Fruit fly (Drosophila melanogaster) whole organism, embryonic: ENCODE results near the gene CG11085.

ENCODE experiments used
- Adf1 ChIP-seq: fragments of 200-800 bp; sonication (Bioruptor generic); IDR thresholded peaks from 2 replicates; pipeline ENCODE4 v1.3.6; 2022; ENCODE audit warnings: missing biosample characterization, missing genetic modification characterization
- Bgb ChIP-seq: fragments of 200-800 bp; sonication (Bioruptor generic); IDR thresholded peaks from 2 replicates; pipeline ENCODE4 v1.3.6; 2022; ENCODE audit warnings: missing biosample characterization, missing genetic modification characterization; ENCODE audit not compliant: partially characterized antibody
- Bteb2 ChIP-seq: fragments of 200-800 bp; sonication (Bioruptor generic); optimal IDR thresholded peaks from 2 replicates; lab custom pipeline; 2016; ENCODE audit warnings: missing biosample characterization, missing genetic modification characterization
- CG10147 ChIP-seq: fragments of 200-800 bp; sonication (Bioruptor generic); optimal IDR thresholded peaks from 2 replicates; lab custom pipeline; 2019; ENCODE audit warnings: missing biosample characterization, mild to moderate bottlenecking, missing genetic modification characterization, moderate library complexity
- CG10274 ChIP-seq: fragments of 200-800 bp; sonication (Bioruptor generic); optimal IDR thresholded peaks from 3 replicates; lab custom pipeline; 2017; ENCODE audit warnings: missing biosample characterization, mild to moderate bottlenecking, missing genetic modification characterization
- CG10366 ChIP-seq: fragments of 200-800 bp; sonication (Bioruptor generic); IDR thresholded peaks from 2 replicates; pipeline ENCODE4 v1.3.6; 2022; ENCODE audit warnings: missing biosample characterization, missing genetic modification characterization
- CG12219 ChIP-seq: fragments of 200-800 bp; sonication (Bioruptor generic); optimal IDR thresholded peaks from 3 replicates; lab custom pipeline; 2018; ENCODE audit warnings: missing biosample characterization, mild to moderate bottlenecking, missing genetic modification characterization
- CG12299 ChIP-seq: fragments of 200-800 bp; sonication (Bioruptor generic); optimal IDR thresholded peaks from 2 replicates; lab custom pipeline; 2018; ENCODE audit warnings: missing biosample characterization, mild to moderate bottlenecking, missing genetic modification characterization
- CG12391 ChIP-seq: fragments of 200-800 bp; sonication (Bioruptor generic); optimal IDR thresholded peaks from 3 replicates; lab custom pipeline; 2018; ENCODE audit warnings: missing biosample characterization, mild to moderate bottlenecking, missing genetic modification characterization, moderate library complexity
- CG13424 ChIP-seq: fragments of 200-800 bp; sonication (Bioruptor generic); optimal IDR thresholded peaks from 2 replicates; lab custom pipeline; 2019; ENCODE audit warnings: missing biosample characterization, mild to moderate bottlenecking, missing genetic modification characterization, moderate library complexity
- CG14014 ChIP-seq: fragments of 200-800 bp; sonication (Bioruptor generic); IDR thresholded peaks from 2 replicates; pipeline ENCODE4 v1.3.6; 2022; ENCODE audit warnings: missing biosample characterization, missing genetic modification characterization
- CG14860 ChIP-seq: fragments of 200-800 bp; sonication (Bioruptor generic); IDR thresholded peaks from 3 replicates; pipeline ENCODE4 v1.3.6; 2022; ENCODE audit warnings: missing biosample characterization, missing genetic modification characterization; ENCODE audit not compliant: partially characterized antibody
- CG16815 ChIP-seq: fragments of 200-800 bp; sonication (Bioruptor generic); optimal IDR thresholded peaks from 3 replicates; lab custom pipeline; 2017; ENCODE audit warnings: missing biosample characterization, mild to moderate bottlenecking, missing genetic modification characterization
- CG17186 ChIP-seq: fragments of 200-800 bp; sonication (Bioruptor generic); optimal IDR thresholded peaks from 3 replicates; lab custom pipeline; 2017; ENCODE audit warnings: missing biosample characterization, missing genetic modification reagents, missing genetic modification characterization
- CG18262 ChIP-seq: fragments of 200-800 bp; optimal IDR thresholded peaks from 3 replicates; lab custom pipeline; 2019; ENCODE audit warnings: missing biosample characterization, mild to moderate bottlenecking, missing genetic modification characterization, moderate library complexity
- CG2116 ChIP-seq: fragments of 200-800 bp; sonication (Bioruptor generic); optimal IDR thresholded peaks from 3 replicates; lab custom pipeline; 2018; ENCODE audit warnings: missing biosample characterization, mild to moderate bottlenecking, missing genetic modification characterization
- CG3281 ChIP-seq: fragments of 200-800 bp; sonication (Bioruptor generic); optimal IDR thresholded peaks from 3 replicates; lab custom pipeline; 2017; ENCODE audit warnings: missing biosample characterization, mild to moderate bottlenecking, missing genetic modification characterization
- CG4404 ChIP-seq: fragments of 200-800 bp; sonication (Bioruptor generic); IDR thresholded peaks from 2 replicates; pipeline ENCODE4 v1.3.6; 2022; ENCODE audit warnings: missing biosample characterization, missing genetic modification characterization
- CG7271 ChIP-seq: fragments of 200-800 bp; sonication (Bioruptor generic); optimal IDR thresholded peaks from 2 replicates; lab custom pipeline; 2018; ENCODE audit warnings: missing biosample characterization, mild to moderate bottlenecking, missing genetic modification characterization, moderate library complexity
- CG7372 ChIP-seq: fragments of 200-800 bp; sonication (Bioruptor generic); IDR thresholded peaks from 2 replicates; pipeline ENCODE4 v1.3.6; 2022; ENCODE audit warnings: missing biosample characterization, missing genetic modification characterization
- CG7786 ChIP-seq: fragments of 200-800 bp; sonication (Bioruptor generic); optimal IDR thresholded peaks from 2 replicates; lab custom pipeline; 2016; ENCODE audit warnings: missing biosample characterization, missing genetic modification characterization
- Chrac-16 ChIP-seq: fragments of 200-800 bp; sonication (Bioruptor generic); optimal IDR thresholded peaks from 3 replicates; lab custom pipeline; 2016; ENCODE audit warnings: missing biosample characterization, missing genetic modification characterization
- Drgx ChIP-seq: fragments of 200-800 bp; sonication (Bioruptor generic); IDR thresholded peaks from 2 replicates; pipeline ENCODE4 v1.3.6; 2022; ENCODE audit warnings: missing biosample characterization, missing genetic modification characterization
- Eip74EF ChIP-seq, 2 experiments: fragments of 200-800 bp in 1 of 2; fragments of >200 bp in 1 of 2; sonication (Bioruptor generic) in 1 of 2; optimal IDR thresholded peaks; 2 replicates each; lab custom pipeline; 2017 to 2019; ENCODE audit warnings: missing biosample characterization in 2 of 2, missing genetic modification characterization in 2 of 2, mild to moderate bottlenecking in 1 of 2, moderate library complexity in 1 of 2
- Med ChIP-seq: fragments of 200-800 bp; sonication (Bioruptor generic); peaks from one replicate; lab custom pipeline; 2016; ENCODE audit warnings: missing biosample characterization, missing genetic modification characterization, mild to moderate bottlenecking, inconsistent platforms, moderate library complexity
- Meics ChIP-seq: fragments of 200-800 bp; sonication (Bioruptor generic); optimal IDR thresholded peaks from 2 replicates; lab custom pipeline; 2017; ENCODE audit warnings: missing biosample characterization, mild to moderate bottlenecking, missing genetic modification characterization
- NC2β ChIP-seq: fragments of 200-800 bp; sonication (Bioruptor generic); optimal IDR thresholded peaks from 2 replicates; lab custom pipeline; 2016; ENCODE audit warnings: missing biosample characterization, missing genetic modification characterization
- Nf-YB ChIP-seq: fragments of 200-800 bp; sonication (Bioruptor generic); optimal IDR thresholded peaks from 3 replicates; lab custom pipeline; 2019; ENCODE audit warnings: missing biosample characterization, mild to moderate bottlenecking, missing genetic modification characterization, moderate library complexity
- Pdp1 ChIP-seq, 2 experiments: fragments of 200-800 bp; sonication (Bioruptor generic); optimal IDR thresholded peaks; 3 replicates each; lab custom pipeline; 2016; ENCODE audit warnings: missing biosample characterization in 2 of 2, missing genetic modification characterization in 2 of 2, mild to moderate bottlenecking in 1 of 2, moderate library complexity in 1 of 2
- YL-1 ChIP-seq: fragments of 200-800 bp; sonication (Bioruptor generic); optimal IDR thresholded peaks from 3 replicates; lab custom pipeline; 2017; ENCODE audit warnings: missing biosample characterization, mild to moderate bottlenecking, missing genetic modification characterization
- ato ChIP-seq: fragments of 200-800 bp; sonication (Bioruptor generic); IDR thresholded peaks from 2 replicates; pipeline ENCODE4 v1.3.6; 2022; ENCODE audit warnings: missing biosample characterization, missing genetic modification characterization; ENCODE audit not compliant: partially characterized antibody
- eve ChIP-seq, 2 experiments: fragments of >200 bp; optimal IDR thresholded peaks; 2 replicates each; lab custom pipeline; 2017; ENCODE audit warnings: missing biosample characterization in 2 of 2, missing genetic modification characterization in 2 of 2
- ftz-f1 ChIP-seq: fragments of 200-800 bp; sonication (Bioruptor generic); optimal IDR thresholded peaks from 2 replicates; lab custom pipeline; 2016; ENCODE audit warnings: missing biosample characterization, missing genetic modification characterization
- gcm2 ChIP-seq: fragments of 200-800 bp; sonication (Bioruptor generic); optimal IDR thresholded peaks from 2 replicates; lab custom pipeline; 2016; ENCODE audit warnings: missing biosample characterization, missing genetic modification characterization
- gro ChIP-seq: fragments of 200-800 bp; sonication (Bioruptor generic); optimal IDR thresholded peaks from 2 replicates; lab custom pipeline; 2016; ENCODE audit warnings: missing biosample characterization, missing genetic modification characterization
- gsb ChIP-seq: fragments of 200-800 bp; sonication (Bioruptor generic); IDR thresholded peaks from 2 replicates; pipeline ENCODE4 v1.3.6; 2022; ENCODE audit warnings: missing biosample characterization, missing genetic modification characterization
- jumu ChIP-seq: fragments of 200-800 bp; sonication (Bioruptor generic); optimal IDR thresholded peaks from 3 replicates; lab custom pipeline; 2016; ENCODE audit warnings: missing biosample characterization, missing genetic modification characterization
- knrl ChIP-seq: fragments of 200-800 bp; sonication (Bioruptor generic); IDR thresholded peaks from 3 replicates; pipeline ENCODE4 v1.3.6; 2022; ENCODE audit warnings: missing biosample characterization, missing genetic modification characterization; ENCODE audit not compliant: partially characterized antibody
- pita ChIP-seq: fragments of 200-800 bp; sonication (Bioruptor generic); optimal IDR thresholded peaks from 2 replicates; lab custom pipeline; 2017; ENCODE audit warnings: missing biosample characterization, mild to moderate bottlenecking, missing genetic modification characterization
- pros ChIP-seq: fragments of 200-800 bp; sonication (Bioruptor generic); optimal IDR thresholded peaks from 3 replicates; lab custom pipeline; 2019; ENCODE audit warnings: missing biosample characterization, mild to moderate bottlenecking, missing genetic modification characterization, moderate library complexity
- slbo ChIP-seq: fragments of 200-800 bp; sonication (Bioruptor generic); IDR thresholded peaks from 2 replicates; pipeline ENCODE4 v1.3.6; 2022; ENCODE audit warnings: missing biosample characterization, missing genetic modification characterization
- slou ChIP-seq: fragments of 200-800 bp; sonication (Bioruptor generic); optimal IDR thresholded peaks from 3 replicates; lab custom pipeline; 2016; ENCODE audit warnings: missing biosample characterization, missing genetic modification characterization
- tna ChIP-seq: fragments of 200-800 bp; sonication (Bioruptor generic); IDR thresholded peaks from 2 replicates; pipeline ENCODE4 v1.3.6; 2022; ENCODE audit warnings: missing biosample characterization, missing genetic modification characterization; ENCODE audit not compliant: partially characterized antibody
- tx ChIP-seq: fragments of 200-800 bp; sonication (Bioruptor generic); optimal IDR thresholded peaks from 2 replicates; lab custom pipeline; 2016; ENCODE audit warnings: missing biosample characterization, missing genetic modification characterization
- unc-4 ChIP-seq: fragments of 200-800 bp; sonication (Bioruptor generic); IDR thresholded peaks from 2 replicates; pipeline ENCODE4 v1.3.6; 2022; ENCODE audit warnings: missing biosample characterization, missing genetic modification characterization; ENCODE audit not compliant: partially characterized antibody
- usp ChIP-seq: fragments of >200 bp; optimal IDR thresholded peaks from 2 replicates; lab custom pipeline; 2017; ENCODE audit warnings: missing biosample characterization, missing genetic modification characterization
- z ChIP-seq: fragments of 200-800 bp; sonication (Bioruptor generic); IDR thresholded peaks from 3 replicates; pipeline ENCODE4 v1.3.6; 2022; ENCODE audit warnings: missing biosample characterization, missing genetic modification characterization
- zfh2 ChIP-seq: fragments of 200-800 bp; sonication (Bioruptor generic); optimal IDR thresholded peaks from 2 replicates; lab custom pipeline; 2016; ENCODE audit warnings: missing biosample characterization, missing genetic modification characterization

Gene CG11085

DNA sequence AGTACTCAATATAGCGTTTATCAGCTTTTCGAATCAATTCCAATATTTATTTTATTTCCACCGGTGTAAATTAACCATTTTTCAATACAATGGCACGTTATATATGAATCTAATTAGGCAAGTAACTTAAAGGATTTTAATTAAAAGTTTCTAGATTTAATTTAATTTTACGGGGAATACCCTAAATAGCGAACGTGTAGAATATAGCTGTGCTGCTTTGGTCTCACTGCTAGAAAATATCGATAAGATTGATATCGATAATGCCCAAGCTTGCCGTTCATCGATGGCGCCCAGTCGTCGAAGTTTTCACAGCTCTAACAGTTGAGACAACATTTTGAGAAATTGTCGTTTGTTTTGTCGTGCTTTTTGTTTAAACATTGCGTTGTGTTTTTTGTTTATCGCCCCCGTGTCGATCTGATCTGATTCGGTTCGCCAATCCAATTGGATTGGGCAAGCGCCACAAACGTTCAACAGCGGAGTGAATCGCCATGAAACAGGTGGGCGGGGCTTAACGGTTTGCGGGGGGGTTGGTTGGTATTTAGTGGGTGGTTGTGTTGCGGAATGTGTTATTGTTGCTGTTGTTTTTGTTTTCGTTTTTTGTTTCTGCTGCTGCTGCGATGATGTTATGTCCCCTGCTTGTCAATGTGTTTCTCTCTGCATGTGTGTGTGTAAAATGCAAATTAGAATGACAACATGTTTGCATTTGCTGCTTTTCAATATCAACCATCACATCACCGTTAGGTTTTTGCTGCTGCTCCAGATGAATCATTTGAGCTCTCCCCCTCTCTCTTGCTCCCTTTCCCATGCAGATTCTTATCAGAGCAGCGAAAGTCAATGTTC, 15.4 kb downstream of the CG11085 start, which contains the start of gene Tomosyn (continued):
- TF ChIP-seq slbo (GFP tag; lab: Robert Waterston, UW) (no peak), Nf-YB (GFP tag; lab: Kevin White, UChicago) (peak; percentile 37), Eip74EF (GFP tag; optimal IDR thresholded peaks at IDR 0.05; lab: Kevin White, UChicago) (no peak), Bgb (GFP tag; lab: Robert Waterston, UW) (peak; percentile 84), eve (GFP tag; optimal IDR thresholded peaks at IDR 0.05; lab: Kevin White, UChicago) (no peak), Chrac-16 (peak; percentile 7), CG14014 (GFP tag; lab: Robert Waterston, UW) (0 out of 2 replicates have a peak, but pooled peaks have one; percentile 14), tna (GFP tag; lab: Robert Waterston, UW) (peak; percentile 54; the same call in 1 of the 2 replicates), CG7786 (no peak), NC2β (peak; percentile 52), CG3281 (no peak), slou (GFP tag; lab: Kevin White, UChicago) (no peak), zfh2 (GFP tag; lab: Kevin White, UChicago) (peak; percentile 46), CG7271 (tag; lab: Kevin White, UChicago) (no peak), CG13424 (tag; lab: Kevin White, UChicago) (peak; percentile 49), CG14860 (GFP tag; lab: Robert Waterston, UW) (peak; percentile 71), CG2116 (peak; percentile 66), gro (GFP tag; lab: Kevin White, UChicago) (no peak), jumu (peak; percentile 16), usp (GFP tag; lab: Kevin White, UChicago) (no peak), CG10366 (GFP tag; lab: Robert Waterston, UW) (0 out of 2 replicates have a peak, but pooled peaks have one; percentile 11), tx (GFP tag; lab: Kevin White, UChicago) (no peak), CG12299 (tag; lab: Kevin White, UChicago) (peak; percentile 26), pita (GFP tag; lab: Kevin White, UChicago) (no peak), CG4404 (GFP tag; lab: Robert Waterston, UW) (no peak), CG10274 (GFP tag; lab: Kevin White, UChicago) (no peak), ato (GFP tag; lab: Robert Waterston, UW) (peak; percentile 67), CG10147 (peak; percentile 12), CG17186 (no peak), z (GFP tag; lab: Robert Waterston, UW) (no peak), Adf1 (GFP tag; lab: Robert Waterston, UW) (no peak), YL-1 (GFP tag; lab: Kevin White, UChicago) (peak; percentile 34), Drgx (GFP tag; lab: Robert Waterston, UW) (no peak), Pdp1 (GFP tag; optimal IDR thresholded peaks at IDR 0.05; lab: Kevin White, UChicago) (peak; percentile 15 to 33), knrl (GFP tag; lab: Robert Waterston, UW) (peak; percentile 77; the same call in 2 of the 3 replicates), gcm2 (GFP tag; lab: Kevin White, UChicago) (no peak), CG12391 (tag; lab: Kevin White, UChicago) (peak; percentile 61), CG16815 (no peak), ftz-f1 (no peak), gsb (GFP tag; lab: Robert Waterston, UW) (no peak), unc-4 (peak; percentile 74), Meics (peak; percentile 20), CG7372 (GFP tag; lab: Robert Waterston, UW) (no peak), pros (GFP tag; lab: Kevin White, UChicago) (no peak), CG18262 (tag; lab: Kevin White, UChicago) (peak; percentile 59), CG12219 (GFP tag; lab: Kevin White, UChicago) (no peak), Bteb2 (GFP tag; lab: Kevin White, UChicago) (peak; percentile 2), Med (GFP tag; lab: Kevin White, UChicago) (peak; percentile 80)
